Worm (Caenorhabditis elegans) whole organism, L4/young adult: ENCODE measurements around the gene T10D4.11.

ENCODE experiments used
- W03F9.2 ChIP-seq: fragments of 150-350 bp; optimal IDR thresholded peaks from 2 replicates; lab custom pipeline; 2014; ENCODE audit warnings: missing biosample characterization, missing genetic modification characterization
- him-1 ChIP-seq: sonication (generic microtip); optimal IDR thresholded peaks from 2 replicates; lab custom pipeline; 2016; ENCODE audit warnings: missing genotype, missing genetic modification reagents, missing genetic modification characterization, missing compliant biosample characterization

DNA sequence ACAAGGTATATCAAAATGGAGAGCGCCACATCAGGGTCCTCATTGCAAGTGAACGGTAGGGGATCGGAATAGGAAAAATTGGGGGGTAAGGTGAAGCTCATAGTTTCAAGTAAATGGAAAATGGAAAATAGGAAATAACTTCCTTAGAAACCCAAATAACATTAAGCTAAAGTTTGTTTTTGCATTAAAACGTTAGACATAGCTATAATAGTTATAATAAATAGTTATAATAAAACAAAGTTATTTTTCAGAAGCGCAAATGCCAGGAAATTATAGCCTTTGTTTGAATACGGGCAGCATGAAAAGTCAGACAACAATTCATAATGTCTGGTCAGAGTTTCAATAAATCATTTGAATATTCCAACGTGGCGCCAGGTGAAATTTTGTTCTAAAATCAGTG is 48.9 kb downstream of the T10D4.11 start, which contains the start of gene srg-24:
- TF ChIP-seq W03F9.2 (tag; lab: Kevin White, UChicago) (no peak), him-1 (tag; lab: Kevin White, UChicago) (no peak)
